Fruit fly (Drosophila melanogaster): ENCODE data around the gene Anp.

The Anp gene

dm6 chr3R:30208766-30209484 is 823 bp upstream of the Anp start, which contains the start of gene RpS7 (continued):
- TF ChIP-seq Mad (GFP tag; optimal IDR thresholded peaks at IDR 0.05) (peak; percentile 50), CG7357 (GFP tag; IDR thresholded peaks at IDR 0.05) (peak; percentile 38; the same call in 2 of the 3 replicates), nmo (GFP tag; optimal IDR thresholded peaks at IDR 0.05) (peak; percentile 77), CG10147 (GFP tag; optimal IDR thresholded peaks at IDR 0.05) (peak; percentile 49), exex (tag; optimal IDR thresholded peaks at IDR 0.05) (peak; percentile 39), croc (GFP tag; conservative IDR thresholded peaks at IDR 0.05) (peak; percentile 62; the same call in 2 of the 3 replicates), CG12769 (tag; optimal IDR thresholded peaks at IDR 0.05) (peak; percentile 38), unc-4 (GFP tag; IDR thresholded peaks at IDR 0.05; ENCODE audit: partially characterized antibody) (peak; percentile 96), CG32532 (GFP tag; IDR thresholded peaks at IDR 0.05) (peak; percentile 83), CG11695 (GFP tag; IDR thresholded peaks at IDR 0.05) (peak; percentile 79), CG4360 (GFP tag; IDR thresholded peaks at IDR 0.05) (peak; percentile 43; the same call in 1 of the 2 replicates), fd3F (GFP tag; optimal IDR thresholded peaks at IDR 0.05) (peak; percentile 51), Dip2 (GFP tag; IDR thresholded peaks at IDR 0.05) (no peak), ind (GFP tag; optimal IDR thresholded peaks at IDR 0.05) (peak; percentile 35), sima (GFP tag; optimal IDR thresholded peaks at IDR 0.05) (no peak), pan (optimal IDR thresholded peaks at IDR 0.05) (no peak), pan (GFP tag; optimal IDR thresholded peaks at IDR 0.05 in 1 of 2, IDR thresholded peaks at IDR 0.05 in 1 of 2) (peak in 1 of 2 experiments; percentile 80), stc (GFP tag; IDR thresholded peaks at IDR 0.05) (peak; percentile 76), Doc2 (GFP tag; IDR thresholded peaks at IDR 0.05) (no peak), CG5953 (GFP tag; IDR thresholded peaks at IDR 0.05) (peak; percentile 75), ro (GFP tag; IDR thresholded peaks at IDR 0.05) (no peak), ken (GFP tag; IDR thresholded peaks at IDR 0.05) (peak; percentile 71; the same call in 2 of the 3 replicates), jumu (GFP tag; optimal IDR thresholded peaks at IDR 0.05) (peak; percentile 34), al (GFP tag; IDR thresholded peaks at IDR 0.05) (no peak; the same call in 1 of the 2 replicates), CG1792 (GFP tag; optimal IDR thresholded peaks at IDR 0.05) (peak; percentile 9), CG7963 (GFP tag; IDR thresholded peaks at IDR 0.05; ENCODE audit: partially characterized antibody) (peak; percentile 88), CrebB (tag; optimal IDR thresholded peaks at IDR 0.05) (peak; percentile 84), CG2116 (GFP tag; optimal IDR thresholded peaks at IDR 0.05) (peak; percentile 92), salm (tag; optimal IDR thresholded peaks at IDR 0.05) (peak; percentile 76), slbo (GFP tag; IDR thresholded peaks at IDR 0.05) (peak; percentile 80), lab (GFP tag; optimal IDR thresholded peaks at IDR 0.05) (peak; percentile 89), Kr (GFP tag; optimal IDR thresholded peaks at IDR 0.05) (peak; percentile 55), az2 (GFP tag; optimal IDR thresholded peaks at IDR 0.05) (peak; percentile 26), CG42726 (GFP tag; IDR thresholded peaks at IDR 0.05; ENCODE audit: partially characterized antibody) (peak; percentile 91), GATAe (GFP tag; conservative IDR thresholded peaks at IDR 0.05) (no peak; the same call in 1 of the 2 replicates), CG4707 (GFP tag; optimal IDR thresholded peaks at IDR 0.05) (peak; percentile 85), chif (GFP tag; optimal IDR thresholded peaks at IDR 0.05) (peak; percentile 18 to 39), Stat92E (GFP tag; optimal IDR thresholded peaks at IDR 0.05) (peak in 1 of 3 experiments; percentile 17), gcm2 (GFP tag; optimal IDR thresholded peaks at IDR 0.05) (peak; percentile 28), CG31224 (GFP tag; IDR thresholded peaks at IDR 0.05) (peak; percentile 73), CG15073 (GFP tag; optimal IDR thresholded peaks at IDR 0.05) (no peak), CG18764 (GFP tag; optimal IDR thresholded peaks at IDR 0.05) (peak; percentile 28), Six4 (GFP tag; optimal IDR thresholded peaks at IDR 0.05) (peak; percentile 23), CG17829 (tag; optimal IDR thresholded peaks at IDR 0.05) (peak; percentile 78), twi (tag; optimal IDR thresholded peaks at IDR 0.05) (peak; percentile 0), CG32772 (GFP tag; IDR thresholded peaks at IDR 0.05) (peak; percentile 61), CG14050 (GFP tag; IDR thresholded peaks at IDR 0.05) (peak; percentile 69), H15 (GFP tag; IDR thresholded peaks at IDR 0.05) (peak; percentile 44; the same call in 1 of the 3 replicates), CG17612 (GFP tag; IDR thresholded peaks at IDR 0.05) (no peak)
